Fruit fly (Drosophila melanogaster): ENCODE measurements around the gene CG18789.

CG18789 gene

DNA sequence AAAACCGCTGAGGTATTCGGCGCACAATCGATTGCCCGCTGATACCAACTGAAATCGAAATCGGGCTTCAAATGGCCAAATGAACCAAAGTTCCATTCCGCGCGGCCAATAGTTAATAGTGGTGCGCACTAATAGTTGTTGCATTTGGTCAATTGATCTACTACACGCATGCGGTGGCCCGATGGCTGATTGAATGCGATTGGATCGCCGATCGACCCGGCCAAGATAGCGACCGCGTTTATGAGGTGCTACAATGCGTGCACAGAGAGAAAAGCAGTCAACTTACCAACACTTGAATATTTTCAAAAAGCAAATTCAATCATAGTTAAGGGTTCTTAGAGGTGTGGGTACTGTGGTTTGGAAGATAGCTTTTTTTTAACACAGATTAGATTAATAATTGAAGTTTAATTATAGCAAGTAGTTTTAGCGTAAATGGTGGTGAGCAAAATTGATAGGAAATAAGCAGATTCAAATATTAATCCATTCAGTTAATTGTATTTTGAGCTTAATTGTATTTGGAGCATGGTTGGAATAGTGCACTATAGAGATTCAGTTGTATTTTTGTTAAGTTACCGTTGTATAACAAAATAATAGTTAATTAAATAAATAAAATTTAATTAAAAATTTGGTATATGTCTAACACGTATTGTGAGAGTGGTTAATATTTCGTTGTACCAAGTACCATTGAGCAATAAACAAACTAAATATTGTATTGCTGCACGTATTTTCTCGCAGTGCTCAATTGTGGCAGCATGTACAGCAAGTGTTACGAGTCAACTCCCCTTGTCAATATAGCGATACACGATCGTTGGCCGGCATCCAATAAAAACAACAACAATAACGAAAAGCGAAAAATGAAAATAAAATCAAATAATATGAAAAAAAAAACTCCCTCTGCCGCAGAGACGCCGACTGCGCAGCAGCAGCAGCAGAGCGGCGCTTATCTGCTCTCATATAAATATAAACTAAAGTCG is 31.5 kb upstream of the CG18789 start (continued):
- TF ChIP-seq C15 (GFP tag; IDR thresholded peaks at IDR 0.05) (0 out of 3 replicates have a peak, but pooled peaks have one; percentile 23), psq (GFP tag; optimal IDR thresholded peaks at IDR 0.05) (no peak), Optix (GFP tag; IDR thresholded peaks at IDR 0.05) (peak; percentile 32; the same call in 1 of the 3 replicates), CG3065 (GFP tag; optimal IDR thresholded peaks at IDR 0.05) (no peak), dmrt11E (tag; optimal IDR thresholded peaks at IDR 0.05) (peak; percentile 26), CG12219 (GFP tag; optimal IDR thresholded peaks at IDR 0.05) (no peak), HmgD (GFP tag; optimal IDR thresholded peaks at IDR 0.05) (no peak), hbn (GFP tag; IDR thresholded peaks at IDR 0.05; ENCODE audit: partially characterized antibody) (no peak), CG4282 (GFP tag; optimal IDR thresholded peaks at IDR 0.05) (no peak), CG2202 (tag; optimal IDR thresholded peaks at IDR 0.05) (no peak), her (GFP tag; optimal IDR thresholded peaks at IDR 0.05) (no peak), CG16813 (GFP tag; IDR thresholded peaks at IDR 0.05; ENCODE audit: partially characterized antibody) (no peak), vfl (GFP tag; optimal IDR thresholded peaks at IDR 0.05) (no peak), Six4 (GFP tag; optimal IDR thresholded peaks at IDR 0.05) (peak; percentile 44), CG8924 (tag; optimal IDR thresholded peaks at IDR 0.05) (peak; percentile 78), CG32772 (GFP tag; IDR thresholded peaks at IDR 0.05) (peak; percentile 27), ash1 (GFP tag; optimal IDR thresholded peaks at IDR 0.05) (no peak), CG7372 (GFP tag; IDR thresholded peaks at IDR 0.05) (no peak), gsb (GFP tag; IDR thresholded peaks at IDR 0.05) (no peak), CG4707 (GFP tag; optimal IDR thresholded peaks at IDR 0.05) (no peak), ham (GFP tag; IDR thresholded peaks at IDR 0.05) (no peak), Abd-B (GFP tag; optimal IDR thresholded peaks at IDR 0.05) (peak; percentile 29), CG14014 (GFP tag; IDR thresholded peaks at IDR 0.05) (0 out of 2 replicates have a peak, but pooled peaks have one; percentile 40), D19A (tag; optimal IDR thresholded peaks at IDR 0.05) (peak; percentile 36), CG8281 (tag; optimal IDR thresholded peaks at IDR 0.05) (no peak), Nf-YC (tag; optimal IDR thresholded peaks at IDR 0.05) (peak; percentile 52), Lpt (GFP tag; optimal IDR thresholded peaks at IDR 0.05) (no peak), CG9609 (GFP tag; optimal IDR thresholded peaks at IDR 0.05) (peak; percentile 22), CG14860 (GFP tag; IDR thresholded peaks at IDR 0.05; ENCODE audit: partially characterized antibody) (no peak), CG11093 (GFP tag; IDR thresholded peaks at IDR 0.05) (no peak), Hey (tag; optimal IDR thresholded peaks at IDR 0.05) (no peak), ATbp (GFP tag; optimal IDR thresholded peaks at IDR 0.05) (peak; percentile 41), CG5245 (GFP tag; optimal IDR thresholded peaks at IDR 0.05) (peak; percentile 30), Rfx (GFP tag; IDR thresholded peaks at IDR 0.05) (peak; percentile 55), onecut (GFP tag; IDR thresholded peaks at IDR 0.05) (peak; percentile 23; the same call in 1 of the 2 replicates), CG11723 (GFP tag; optimal IDR thresholded peaks at IDR 0.05) (peak; percentile 19), pzg (GFP tag; optimal IDR thresholded peaks at IDR 0.05) (peak; percentile 3), mirr (GFP tag; optimal IDR thresholded peaks at IDR 0.05) (peak; percentile 10), CG11456 (GFP tag; IDR thresholded peaks at IDR 0.05) (peak; percentile 68; the same call in 1 of the 3 replicates), Sox102F (GFP tag; optimal IDR thresholded peaks at IDR 0.05) (peak; percentile 64), disco-r (GFP tag; optimal IDR thresholded peaks at IDR 0.05) (no peak), CG13424 (tag; optimal IDR thresholded peaks at IDR 0.05) (peak; percentile 67), CG2120 (GFP tag; optimal IDR thresholded peaks at IDR 0.05) (peak; percentile 33), CG6791 (GFP tag; IDR thresholded peaks at IDR 0.05; ENCODE audit: partially characterized antibody) (peak; percentile 9; the same call in 1 of the 3 replicates), Pdp1 (GFP tag; optimal IDR thresholded peaks at IDR 0.05) (peak in 1 of 2 experiments; percentile 37), CG17612 (GFP tag; IDR thresholded peaks at IDR 0.05) (peak; percentile 23; the same call in 1 of the 2 replicates), Asciz (GFP tag; optimal IDR thresholded peaks at IDR 0.05) (peak; percentile 3), CG1792 (GFP tag; optimal IDR thresholded peaks at IDR 0.05) (no peak)
